Worm (Caenorhabditis elegans) whole organism, young adult: ENCODE data around the gene srh-206.

Experiments
- C17E4.6 ChIP-seq: fragments of 200-800 bp; sonication (Bioruptor generic); IDR thresholded peaks from 2 replicates; pipeline ENCODE4 v1.3.6; 2022; ENCODE audit warnings: missing genetic modification reagents, missing genetic modification characterization, missing compliant biosample characterization
- F39B2.1 ChIP-seq: fragments of 200-800 bp; sonication (Bioruptor generic); IDR thresholded peaks from 2 replicates; pipeline ENCODE4 v1.3.6; 2022; ENCODE audit warnings: missing genetic modification reagents, missing genetic modification characterization, missing compliant biosample characterization
- F55B11.4 ChIP-seq: sonication (generic microtip); optimal IDR thresholded peaks from 2 replicates; lab custom pipeline; 2016; ENCODE audit warnings: missing compliant biosample characterization, missing genetic modification characterization, borderline replicate concordance; ENCODE audit not compliant: insufficient read depth
- K11D2.4 ChIP-seq: fragments of 200-800 bp; sonication (Bioruptor generic); IDR thresholded peaks from 2 replicates; pipeline ENCODE4 v1.3.6; 2022; ENCODE audit warnings: missing genetic modification reagents, missing genetic modification characterization, missing compliant biosample characterization
- Y53F4B.3 ChIP-seq: fragments of 200-800 bp; sonication (Bioruptor generic); IDR thresholded peaks from 2 replicates; pipeline ENCODE4 v1.3.6; 2022; ENCODE audit warnings: missing genetic modification reagents, missing genetic modification characterization, missing compliant biosample characterization
- Y56A3A.18 ChIP-seq: fragments of 200-800 bp; sonication (Bioruptor generic); IDR thresholded peaks from 2 replicates; pipeline ENCODE4 v1.3.6; 2022; ENCODE audit warnings: missing genetic modification reagents, missing genetic modification characterization, missing compliant biosample characterization
- Y95B8A.8 ChIP-seq: fragments of 200-800 bp; sonication (Bioruptor generic); IDR thresholded peaks from 2 replicates; pipeline ENCODE4 v1.3.6; 2022; ENCODE audit warnings: missing genetic modification reagents, missing genetic modification characterization, missing compliant biosample characterization
- ZK185.1 ChIP-seq: sonication (generic microtip); optimal IDR thresholded peaks from 2 replicates; lab custom pipeline; 2016; ENCODE audit warnings: mild to moderate bottlenecking, missing genetic modification characterization, missing compliant biosample characterization; ENCODE audit not compliant: poor library complexity, severe bottlenecking
- ama-1 ChIP-seq, 3 experiments: fragments of 150-350 bp in 1 of 3; sonication (generic microtip) in 2 of 3; optimal IDR thresholded peaks; 2 replicates each; lab custom pipeline; 2014 to 2018; ENCODE audit warnings: missing biosample characterization in 2 of 3, missing genetic modification characterization in 2 of 3, missing genetic modification reagents in 2 of 3
- aptf-3 ChIP-seq: fragments of 200-800 bp; sonication (Bioruptor generic); IDR thresholded peaks from 2 replicates; pipeline ENCODE4 v1.3.6; 2022; ENCODE audit warnings: missing genetic modification characterization, missing compliant biosample characterization
- attf-3 ChIP-seq: fragments of 200-800 bp; sonication (Bioruptor generic); conservative IDR thresholded peaks from 2 replicates; pipeline ENCODE4 v1.3.6; 2022; ENCODE audit warnings: missing genetic modification reagents, missing genetic modification characterization, missing compliant biosample characterization
- cebp-1 ChIP-seq, 2 experiments: fragments of 200-800 bp in 1 of 2; sonication (Bioruptor generic) in 1 of 2; sonication (generic microtip) in 1 of 2; IDR thresholded peaks in 1 of 2; optimal IDR thresholded peaks in 1 of 2; 2 replicates each; pipeline versions ENCODE4 v1.3.6 to Lab custom; 2017 to 2022; ENCODE audit warnings: missing compliant biosample characterization in 2 of 2, missing genetic modification characterization in 2 of 2, mild to moderate bottlenecking in 1 of 2, missing genetic modification reagents in 1 of 2, moderate library complexity in 1 of 2
- ceh-79 ChIP-seq: sonication (generic microtip); optimal IDR thresholded peaks from 2 replicates; lab custom pipeline; 2017; ENCODE audit warnings: mild to moderate bottlenecking, missing genetic modification characterization, missing compliant biosample characterization
- ceh-91 ChIP-seq: fragments of 200-800 bp; sonication (Bioruptor generic); IDR thresholded peaks from 2 replicates; pipeline ENCODE4 v1.3.6; 2022; ENCODE audit warnings: missing genetic modification reagents, missing genetic modification characterization, missing compliant biosample characterization
- dpl-1 ChIP-seq: fragments of 150-350 bp; optimal IDR thresholded peaks from 2 replicates; lab custom pipeline; 2014; ENCODE audit warnings: missing biosample characterization, missing genetic modification reagents, missing genetic modification characterization
- egl-18 ChIP-seq: fragments of 200-800 bp; sonication (Bioruptor generic); IDR thresholded peaks from 2 replicates; pipeline ENCODE4 v1.3.6; 2022; ENCODE audit warnings: missing genetic modification reagents, missing genetic modification characterization, missing compliant biosample characterization
- ekl-4 ChIP-seq: fragments of 200-800 bp; sonication (Bioruptor generic); IDR thresholded peaks from 2 replicates; pipeline ENCODE4 v1.3.6; 2022; ENCODE audit warnings: missing genetic modification reagents, missing genetic modification characterization, missing compliant biosample characterization
- fkh-3 ChIP-seq: sonication (generic microtip); optimal IDR thresholded peaks from 2 replicates; lab custom pipeline; 2016; ENCODE audit warnings: mild to moderate bottlenecking, missing genetic modification characterization, missing compliant biosample characterization
- hmg-1.2 ChIP-seq: fragments of 200-800 bp; sonication (Bioruptor generic); IDR thresholded peaks from 2 replicates; pipeline ENCODE4 v1.3.6; 2022; ENCODE audit warnings: missing genetic modification reagents, missing genetic modification characterization, missing compliant biosample characterization
- hmg-20 ChIP-seq: fragments of 200-800 bp; sonication (Bioruptor generic); IDR thresholded peaks from 2 replicates; pipeline ENCODE4 v1.3.6; 2022; ENCODE audit warnings: missing genetic modification reagents, missing genetic modification characterization, missing compliant biosample characterization
- lin-26 ChIP-seq: fragments of 200-800 bp; sonication (Bioruptor generic); IDR thresholded peaks from 2 replicates; pipeline ENCODE4 v1.3.6; 2022; ENCODE audit warnings: missing genetic modification reagents, missing genetic modification characterization, missing compliant biosample characterization
- lsl-1 ChIP-seq: fragments of 200-800 bp; sonication (Bioruptor generic); optimal IDR thresholded peaks from 2 replicates; lab custom pipeline; 2018; ENCODE audit warnings: mild to moderate bottlenecking, missing genetic modification characterization, moderate library complexity, missing compliant biosample characterization
- madf-6 ChIP-seq: fragments of 200-800 bp; sonication (Bioruptor generic); IDR thresholded peaks from 2 replicates; pipeline ENCODE4 v1.3.6; 2022; ENCODE audit warnings: missing genetic modification reagents, missing genetic modification characterization, missing compliant biosample characterization
- mes-4 ChIP-seq: sonication (generic microtip); optimal IDR thresholded peaks from 2 replicates; lab custom pipeline; 2016; ENCODE audit warnings: missing genotype, missing genetic modification characterization, missing compliant biosample characterization
- nfya-1 ChIP-seq: sonication (generic microtip); optimal IDR thresholded peaks from 2 replicates; lab custom pipeline; 2017; ENCODE audit warnings: antibody characterized with exemption, missing compliant biosample characterization, missing genetic modification characterization, borderline replicate concordance; ENCODE audit not compliant: insufficient read depth
- nhr-27 ChIP-seq: fragments of 200-800 bp; sonication (Bioruptor generic); optimal IDR thresholded peaks from 2 replicates; lab custom pipeline; 2018; ENCODE audit warnings: mild to moderate bottlenecking, missing genetic modification characterization, moderate library complexity, missing compliant biosample characterization
- pha-4 ChIP-seq: fragments of 150-350 bp; sonication (generic microtip); optimal IDR thresholded peaks from 2 replicates; lab custom pipeline; 2014; ENCODE audit warnings: missing biosample characterization, missing genetic modification reagents, missing genetic modification characterization
- rcor-1 ChIP-seq: fragments of 200-800 bp; sonication (Bioruptor generic); IDR thresholded peaks from 2 replicates; pipeline ENCODE4 v1.3.6; 2022; ENCODE audit warnings: missing genetic modification reagents, missing genetic modification characterization, missing compliant biosample characterization
- unc-130 ChIP-seq: sonication (generic microtip); optimal IDR thresholded peaks from 2 replicates; lab custom pipeline; 2016; ENCODE audit warnings: missing genetic modification reagents, missing genetic modification characterization, missing compliant biosample characterization
- unc-62 ChIP-seq: fragments of 150-350 bp; optimal IDR thresholded peaks from 2 replicates; lab custom pipeline; 2014; ENCODE audit warnings: missing biosample characterization, missing genetic modification reagents, missing genetic modification characterization
- xnd-1 ChIP-seq: sonication (generic microtip); optimal IDR thresholded peaks from 2 replicates; lab custom pipeline; 2016; ENCODE audit warnings: missing genotype, missing genetic modification reagents, missing genetic modification characterization, missing compliant biosample characterization
- ztf-22 ChIP-seq: fragments of 200-800 bp; sonication (Bioruptor generic); optimal IDR thresholded peaks from 2 replicates; lab custom pipeline; 2018; ENCODE audit warnings: mild to moderate bottlenecking, missing genetic modification characterization, moderate library complexity, missing compliant biosample characterization
- ztf-3 ChIP-seq: fragments of 200-800 bp; sonication (Bioruptor generic); optimal IDR thresholded peaks from 2 replicates; lab custom pipeline; 2018; ENCODE audit warnings: mild to moderate bottlenecking, missing genetic modification characterization, missing compliant biosample characterization
- ztf-6 ChIP-seq: fragments of 200-800 bp; sonication (Bioruptor generic); IDR thresholded peaks from 2 replicates; pipeline ENCODE4 v1.3.6; 2022; ENCODE audit warnings: missing genetic modification reagents, missing genetic modification characterization, missing compliant biosample characterization

srh-206 gene

ce11 chrV:16954766-16955165 lies at the start of gene srh-206:
Gene srh-206, minus strand, starts transcription at chrV:16954866.
- no peak for TF ChIP-seq ceh-79 (tag; lab: Kevin White, UChicago)
- no peak for TF ChIP-seq ekl-4 (GFP tag; lab: Robert Waterston, UW)
- no peak for TF ChIP-seq Y56A3A.18
- no peak for TF ChIP-seq unc-62 (GFP tag; lab: Kevin White, UChicago)
- no peak for TF ChIP-seq cebp-1 (GFP tag; IDR thresholded peaks at IDR 0.05; lab: Robert Waterston, UW)
- no peak for TF ChIP-seq cebp-1 (tag; optimal IDR thresholded peaks at IDR 0.05; lab: Kevin White, UChicago)
- no peak for TF ChIP-seq lsl-1
- TF ChIP-seq C17E4.6 (GFP tag; lab: Robert Waterston, UW): no peak
- TF ChIP-seq nfya-1: no peak
- no peak for TF ChIP-seq aptf-3 (GFP tag; lab: Robert Waterston, UW)
- TF ChIP-seq Y95B8A.8 (GFP tag; lab: Robert Waterston, UW): no peak
- TF ChIP-seq Y53F4B.3: no peak
- no peak for TF ChIP-seq unc-130 (GFP tag; lab: Kevin White, UChicago)
- TF ChIP-seq F55B11.4 (tag; lab: Kevin White, UChicago): no peak
- TF ChIP-seq ztf-22 (GFP tag; lab: Kevin White, UChicago): no peak
- no peak for TF ChIP-seq fkh-3 (tag; lab: Kevin White, UChicago)
- TF ChIP-seq F39B2.1 (GFP tag; lab: Robert Waterston, UW): no peak
- no peak for TF ChIP-seq ztf-3 (GFP tag; lab: Kevin White, UChicago)
- no peak for TF ChIP-seq ceh-91

ce11 chrV:17001167-17001566 lies 46.5 kb upstream of the srh-206 start, which contains the start of gene sri-9:
Gene sri-9, plus strand, starts transcription at chrV:17001467.
- TF ChIP-seq hmg-20 (GFP tag; lab: Robert Waterston, UW) (no peak), mes-4 (tag; lab: Kevin White, UChicago) (no peak), ZK185.1 (tag; lab: Kevin White, UChicago) (no peak), nhr-27 (tag; lab: Kevin White, UChicago) (no peak), egl-18 (no peak), madf-6 (GFP tag; lab: Robert Waterston, UW) (no peak), xnd-1 (tag; lab: Kevin White, UChicago) (no peak), fkh-3 (tag; lab: Kevin White, UChicago) (no peak), rcor-1 (GFP tag; lab: Robert Waterston, UW) (no peak), ztf-22 (GFP tag; lab: Kevin White, UChicago) (no peak), ama-1 (optimal IDR thresholded peaks at IDR 0.05; lab: Kevin White, UChicago) (no peak), ama-1 (GFP tag; optimal IDR thresholded peaks at IDR 0.05; lab: Kevin White, UChicago) (no peak), dpl-1 (GFP tag; lab: Kevin White, UChicago) (no peak)
- TF ChIP-seq, all 124 proteins: peak for 0

ce11 chrV:17000635-17001034 lies 46.0 kb upstream of the srh-206 start:
- TF ChIP-seq hmg-1.2 (GFP tag; lab: Robert Waterston, UW) (no peak), attf-3 (no peak), K11D2.4 (GFP tag; lab: Robert Waterston, UW) (no peak), ceh-79 (tag; lab: Kevin White, UChicago) (no peak), ztf-6 (GFP tag; lab: Robert Waterston, UW) (no peak), pha-4 (tag; lab: Kevin White, UChicago) (no peak), lin-26 (GFP tag; lab: Robert Waterston, UW) (no peak)
